Fruit fly (Drosophila melanogaster): ENCODE data around the gene mtg.

mtg gene

DNA sequence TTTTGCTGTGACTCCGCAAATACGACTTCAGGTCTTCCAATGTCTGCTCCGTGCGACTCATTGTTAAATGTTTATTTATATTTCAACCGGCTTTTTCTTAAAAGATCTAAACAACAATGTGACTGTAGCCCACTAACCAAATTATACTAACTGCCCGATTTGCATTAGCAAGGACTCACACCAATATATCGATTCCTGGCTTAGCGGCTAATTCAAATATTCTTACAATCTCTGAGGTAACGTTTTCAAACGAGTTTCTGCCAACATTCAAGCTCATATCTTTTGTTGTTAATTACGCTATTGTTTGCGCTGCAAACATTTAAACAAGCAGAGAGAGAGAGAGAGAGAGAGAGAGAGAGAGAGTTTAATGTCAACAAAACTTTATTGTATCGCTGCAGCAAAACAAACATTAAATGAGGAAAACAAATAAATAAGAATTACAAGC is 58.2 kb downstream of the mtg start, which contains the start of gene tex (continued):
- TF ChIP-seq CG7372 (GFP tag; IDR thresholded peaks at IDR 0.05), result no peak
- no peak for TF ChIP-seq ftz-f1 (GFP tag; optimal IDR thresholded peaks at IDR 0.05)
- TF ChIP-seq CG2129 (GFP tag; IDR thresholded peaks at IDR 0.05; ENCODE audit: partially characterized antibody), result no peak
- peak; percentile 23 for TF ChIP-seq YL-1 (GFP tag; optimal IDR thresholded peaks at IDR 0.05)
- TF ChIP-seq CG14965 (GFP tag; optimal IDR thresholded peaks at IDR 0.05; ENCODE audit: borderline replicate concordance), result no peak
- no peak for TF ChIP-seq Atf3 (GFP tag; optimal IDR thresholded peaks at IDR 0.05)
- TF ChIP-seq CoRest (tag; optimal IDR thresholded peaks at IDR 0.05), result peak; percentile 7
- peak; percentile 60 for TF ChIP-seq BEAF-32 (GFP tag; optimal IDR thresholded peaks at IDR 0.05)
- no peak for TF ChIP-seq br (optimal IDR thresholded peaks at IDR 0.05)
- TF ChIP-seq pum (GFP tag; optimal IDR thresholded peaks at IDR 0.05), result no peak
- peak; percentile 57 for TF ChIP-seq wek (GFP tag; optimal IDR thresholded peaks at IDR 0.05)
- peak; percentile 71 for TF ChIP-seq CG4707 (GFP tag; optimal IDR thresholded peaks at IDR 0.05)
- TF ChIP-seq CG6683 (GFP tag; optimal IDR thresholded peaks at IDR 0.05), result no peak
- TF ChIP-seq CG3065 (GFP tag; optimal IDR thresholded peaks at IDR 0.05), result no peak
- peak; percentile 68 for TF ChIP-seq vvl (GFP tag; IDR thresholded peaks at IDR 0.05)

Measured in whole organism, embryonic.